Worm (Caenorhabditis elegans): ENCODE measurements around the gene M110.3.

M110.3 gene

ce11 chrII:8220267-8220666 lies 3.9 kb upstream of the M110.3 start:
- TF ChIP-seq nhr-237 (tag; optimal IDR thresholded peaks at IDR 0.05): no peak

ce11 chrII:8218266-8218665 lies 1.9 kb upstream of the M110.3 start:
- no peak for TF ChIP-seq ham-2 (GFP tag; optimal IDR thresholded peaks at IDR 0.05)
- no peak for TF ChIP-seq lin-32 (GFP tag; optimal IDR thresholded peaks at IDR 0.05)
- TF ChIP-seq elt-3 (tag; optimal IDR thresholded peaks at IDR 0.05): no peak
- TF ChIP-seq blmp-1 (tag; optimal IDR thresholded peaks at IDR 0.05): no peak
- no peak for TF ChIP-seq nhr-12 (tag; optimal IDR thresholded peaks at IDR 0.05)
- no peak for TF ChIP-seq nhr-28 (tag; optimal IDR thresholded peaks at IDR 0.05)
- no peak for TF ChIP-seq lin-13 (tag; optimal IDR thresholded peaks at IDR 0.05)
- TF ChIP-seq zip-8 (tag; optimal IDR thresholded peaks at IDR 0.05): no peak
- TF ChIP-seq nhr-2 (tag; optimal IDR thresholded peaks at IDR 0.05): no peak
- no peak for TF ChIP-seq ztf-11 (tag; optimal IDR thresholded peaks at IDR 0.05)
- no peak for TF ChIP-seq pha-4 (tag; optimal IDR thresholded peaks at IDR 0.05)
- no peak for TF ChIP-seq elt-1 (tag; optimal IDR thresholded peaks at IDR 0.05; ENCODE audit: borderline replicate concordance, insufficient read depth)

ce11 chrII:8216922-8217321 lies 506 bp upstream of the M110.3 start, which contains the start of gene ifg-1:
Gene ifg-1 (plus strand): TSS chrII:8217222.
- TF ChIP-seq unc-120 (tag; optimal IDR thresholded peaks at IDR 0.05; ENCODE audit: poor library complexity, severe bottlenecking) (no peak), flh-1 (GFP tag; optimal IDR thresholded peaks at IDR 0.05) (no peak), unc-62 (GFP tag; optimal IDR thresholded peaks at IDR 0.05) (no peak), bed-3 (GFP tag; optimal IDR thresholded peaks at IDR 0.05) (no peak), ceh-43 (GFP tag; optimal IDR thresholded peaks at IDR 0.05) (no peak), ham-2 (GFP tag; optimal IDR thresholded peaks at IDR 0.05) (no peak), elt-1 (tag; optimal IDR thresholded peaks at IDR 0.05; ENCODE audit: borderline replicate concordance, insufficient read depth) (no peak), lin-13 (tag; optimal IDR thresholded peaks at IDR 0.05) (no peak), ceh-39 (tag; optimal IDR thresholded peaks at IDR 0.05) (no peak), mep-1 (tag; optimal IDR thresholded peaks at IDR 0.05) (no peak), nhr-237 (tag; optimal IDR thresholded peaks at IDR 0.05) (no peak)

- TF ChIP-seq blmp-1 (tag; optimal IDR thresholded peaks at IDR 0.05) (no peak), M03D4.4 (tag; optimal IDR thresholded peaks at IDR 0.05) (no peak), sem-2 (GFP tag; optimal IDR thresholded peaks at IDR 0.05) (no peak), unc-39 (tag; optimal IDR thresholded peaks at IDR 0.05) (no peak), ceh-83 (GFP tag; optimal IDR thresholded peaks at IDR 0.05) (no peak), nhr-28 (tag; optimal IDR thresholded peaks at IDR 0.05) (no peak), ham-2 (GFP tag; optimal IDR thresholded peaks at IDR 0.05) (no peak), mls-2 (tag; optimal IDR thresholded peaks at IDR 0.05) (no peak), ces-1 (GFP tag; optimal IDR thresholded peaks at IDR 0.05) (no peak), nhr-2 (tag; optimal IDR thresholded peaks at IDR 0.05) (no peak), ceh-39 (tag; optimal IDR thresholded peaks at IDR 0.05) (no peak), ceh-43 (GFP tag; optimal IDR thresholded peaks at IDR 0.05) (no peak), nhr-76 (tag; optimal IDR thresholded peaks at IDR 0.05) (no peak), mab-5 (tag; optimal IDR thresholded peaks at IDR 0.05) (no peak), bed-3 (GFP tag; optimal IDR thresholded peaks at IDR 0.05) (no peak), cnd-1 (tag; optimal IDR thresholded peaks at IDR 0.05) (no peak), pha-4 (tag; optimal IDR thresholded peaks at IDR 0.05) (no peak), zip-8 (tag; optimal IDR thresholded peaks at IDR 0.05) (no peak)
These were observed 2.0 kb downstream of the M110.3 start, which contains the start of gene M110.10 for ce11 chrII:8214367-8214766. Gene M110.10 (minus strand): TSS chrII:8214467.

- TF ChIP-seq nhr-2 (tag; optimal IDR thresholded peaks at IDR 0.05) (no peak), flh-1 (GFP tag; optimal IDR thresholded peaks at IDR 0.05) (no peak), elt-1 (tag; optimal IDR thresholded peaks at IDR 0.05; ENCODE audit: borderline replicate concordance, insufficient read depth) (no peak), ztf-11 (tag; optimal IDR thresholded peaks at IDR 0.05) (no peak)
These were observed 3.7 kb downstream of the M110.3 start, which contains the start of gene twk-3 for ce11 chrII:8212680-8213079. Gene twk-3 (minus strand): TSS chrII:8212780.

- no peak for TF ChIP-seq ceh-43 (GFP tag; optimal IDR thresholded peaks at IDR 0.05)
- no peak for TF ChIP-seq lsy-2 (tag; optimal IDR thresholded peaks at IDR 0.05)
- TF ChIP-seq M03D4.4 (tag; optimal IDR thresholded peaks at IDR 0.05): no peak
- no peak for TF ChIP-seq ham-2 (GFP tag; optimal IDR thresholded peaks at IDR 0.05)
- no peak for TF ChIP-seq snpc-4 (tag; optimal IDR thresholded peaks at IDR 0.05)
- TF ChIP-seq mab-5 (tag; optimal IDR thresholded peaks at IDR 0.05): no peak
- TF ChIP-seq elt-3 (tag; optimal IDR thresholded peaks at IDR 0.05): no peak
- no peak for TF ChIP-seq mls-2 (tag; optimal IDR thresholded peaks at IDR 0.05)
- no peak for TF ChIP-seq elt-1 (tag; optimal IDR thresholded peaks at IDR 0.05; ENCODE audit: borderline replicate concordance, insufficient read depth)
- no peak for TF ChIP-seq tbx-8 (GFP tag; optimal IDR thresholded peaks at IDR 0.05)
- no peak for TF ChIP-seq ceh-39 (tag; optimal IDR thresholded peaks at IDR 0.05)
- no peak for TF ChIP-seq drap-1 (GFP tag; optimal IDR thresholded peaks at IDR 0.05)
- TF ChIP-seq nhr-76 (tag; optimal IDR thresholded peaks at IDR 0.05): no peak
- no peak for TF ChIP-seq blmp-1 (tag; optimal IDR thresholded peaks at IDR 0.05)
- TF ChIP-seq pha-4 (tag; optimal IDR thresholded peaks at IDR 0.05): no peak
These were observed 6.9 kb downstream of the M110.3 start, which contains the start of gene M110.8 for ce11 chrII:8209476-8209875. Gene M110.8 (minus strand): TSS chrII:8209576.
